Worm (Caenorhabditis elegans): Measurements from ENCODE around the gene VF13D12L.3.
A peak's percentile ranks its signal among the peaks of the same experiment; 100 is the strongest.

The VF13D12L.3 gene

ce11 chrII:11705787-11706186, at the start of gene VF13D12L.3:
Gene VF13D12L.3 (plus strand): TSS chrII:11706009.
- no peak for TF ChIP-seq ZK546.5 (tag; optimal IDR thresholded peaks at IDR 0.05)
- TF ChIP-seq nhr-77 (tag; optimal IDR thresholded peaks at IDR 0.05), result no peak
- no peak for TF ChIP-seq unc-62 (GFP tag; optimal IDR thresholded peaks at IDR 0.05)
- no peak for TF ChIP-seq elt-3 (tag; optimal IDR thresholded peaks at IDR 0.05)
- peak; percentile 5 for TF ChIP-seq elt-2 (tag; optimal IDR thresholded peaks at IDR 0.05)
- no peak for TF ChIP-seq ama-1 (optimal IDR thresholded peaks at IDR 0.05)
- TF ChIP-seq egl-5 (tag; optimal IDR thresholded peaks at IDR 0.05), result no peak
- no peak for TF ChIP-seq aly-2 (tag; optimal IDR thresholded peaks at IDR 0.05)
- peak; percentile 42 for TF ChIP-seq nhr-76 (tag; optimal IDR thresholded peaks at IDR 0.05)
- no peak for TF ChIP-seq jun-1 (tag; optimal IDR thresholded peaks at IDR 0.05)
- TF ChIP-seq pqm-1 (tag; optimal IDR thresholded peaks at IDR 0.05), result peak; percentile 45
- no peak for TF ChIP-seq ceh-28 (tag; optimal IDR thresholded peaks at IDR 0.05)
- no peak for TF ChIP-seq fkh-10 (GFP tag; optimal IDR thresholded peaks at IDR 0.05)
- TF ChIP-seq tbx-2 (tag; optimal IDR thresholded peaks at IDR 0.05), result no peak
- no peak for TF ChIP-seq sea-2 (GFP tag; optimal IDR thresholded peaks at IDR 0.05)
- no peak for TF ChIP-seq zag-1 (tag; optimal IDR thresholded peaks at IDR 0.05)
- TF ChIP-seq egl-27 (tag; optimal IDR thresholded peaks at IDR 0.05), result no peak
- no peak for TF ChIP-seq ztf-11 (tag; optimal IDR thresholded peaks at IDR 0.05)
- no peak for TF ChIP-seq nhr-237 (tag; optimal IDR thresholded peaks at IDR 0.05)
- no peak for TF ChIP-seq mdl-1 (tag; optimal IDR thresholded peaks at IDR 0.05)
- TF ChIP-seq lsy-12 (tag; optimal IDR thresholded peaks at IDR 0.05), result no peak
- no peak for TF ChIP-seq nfya-1 (tag; optimal IDR thresholded peaks at IDR 0.05; ENCODE audit: insufficient read depth)
- no peak for TF ChIP-seq nhr-12 (tag; optimal IDR thresholded peaks at IDR 0.05)
- no peak for TF ChIP-seq ceh-16 (tag; optimal IDR thresholded peaks at IDR 0.05)

- TF ChIP-seq nhr-23 (tag; optimal IDR thresholded peaks at IDR 0.05), result peak; percentile 13
- TF ChIP-seq elt-2 (tag; optimal IDR thresholded peaks at IDR 0.05), result no peak
These were observed 48.7 kb upstream of the VF13D12L.3 start, which contains the start of gene nep-1 for ce11 chrII:11657079-11657478. Gene nep-1 (minus strand): TSS chrII:11657179.

ce11 chrII:11658854-11659253, 47.0 kb upstream of the VF13D12L.3 start:
- TF ChIP-seq pha-4 (tag; optimal IDR thresholded peaks at IDR 0.05) (no peak), nhr-76 (tag; optimal IDR thresholded peaks at IDR 0.05) (no peak), nhr-67 (tag; optimal IDR thresholded peaks at IDR 0.05) (no peak), nhr-12 (tag; optimal IDR thresholded peaks at IDR 0.05) (no peak), nhr-43 (tag; optimal IDR thresholded peaks at IDR 0.05; ENCODE audit: poor library complexity, severe bottlenecking) (no peak), lin-39 (tag; optimal IDR thresholded peaks at IDR 0.05) (no peak)

ce11 chrII:11675877-11676473, 29.8 kb upstream of the VF13D12L.3 start, which contains the start of the genes trr-1 and C47D12.2:
Gene trr-1 (minus strand): TSS chrII:11675927.
Gene C47D12.2 (plus strand): TSS chrII:11676306.
- TF ChIP-seq elt-2 (tag; optimal IDR thresholded peaks at IDR 0.05), result peak; percentile 40
- no peak for TF ChIP-seq unc-62 (GFP tag; optimal IDR thresholded peaks at IDR 0.05)
- TF ChIP-seq lin-15B (tag; optimal IDR thresholded peaks at IDR 0.05), result peak; percentile 81
- TF ChIP-seq pqm-1 (tag; optimal IDR thresholded peaks at IDR 0.05), result peak; percentile 23
- no peak for TF ChIP-seq fkh-10 (GFP tag; optimal IDR thresholded peaks at IDR 0.05)
- no peak for TF ChIP-seq nhr-67 (tag; optimal IDR thresholded peaks at IDR 0.05)
- no peak for TF ChIP-seq ceh-9 (tag; optimal IDR thresholded peaks at IDR 0.05)
- no peak for TF ChIP-seq pha-4 (tag; optimal IDR thresholded peaks at IDR 0.05)
- TF ChIP-seq nhr-25 (tag; optimal IDR thresholded peaks at IDR 0.05), result peak; percentile 78
- TF ChIP-seq R02D3.7 (tag; optimal IDR thresholded peaks at IDR 0.05), result peak; percentile 79
- peak; percentile 22 for TF ChIP-seq lin-39 (tag; optimal IDR thresholded peaks at IDR 0.05)
- TF ChIP-seq nhr-43 (tag; optimal IDR thresholded peaks at IDR 0.05; ENCODE audit: poor library complexity, severe bottlenecking), result peak; percentile 48
- peak; percentile 79 for TF ChIP-seq nhr-23 (tag; optimal IDR thresholded peaks at IDR 0.05)
- peak; percentile 10 for TF ChIP-seq lsy-12 (tag; optimal IDR thresholded peaks at IDR 0.05)
- TF ChIP-seq skn-1 (tag; optimal IDR thresholded peaks at IDR 0.05), result peak; percentile 16

ce11 chrII:11680220-11680619, 25.6 kb upstream of the VF13D12L.3 start:
- no peak for TF ChIP-seq egl-5 (tag; optimal IDR thresholded peaks at IDR 0.05)
- TF ChIP-seq nhr-12 (tag; optimal IDR thresholded peaks at IDR 0.05), result no peak
- TF ChIP-seq elt-3 (tag; optimal IDR thresholded peaks at IDR 0.05), result no peak
- TF ChIP-seq pqm-1 (tag; optimal IDR thresholded peaks at IDR 0.05), result no peak
- no peak for TF ChIP-seq lin-39 (tag; optimal IDR thresholded peaks at IDR 0.05)
- TF ChIP-seq ceh-28 (tag; optimal IDR thresholded peaks at IDR 0.05), result no peak
- no peak for TF ChIP-seq jun-1 (tag; optimal IDR thresholded peaks at IDR 0.05)
- no peak for TF ChIP-seq elt-2 (tag; optimal IDR thresholded peaks at IDR 0.05)
- no peak for TF ChIP-seq elt-1 (tag; optimal IDR thresholded peaks at IDR 0.05)
- no peak for TF ChIP-seq ZK546.5 (tag; optimal IDR thresholded peaks at IDR 0.05)
- no peak for TF ChIP-seq lin-15B (tag; optimal IDR thresholded peaks at IDR 0.05)
- TF ChIP-seq ceh-9 (tag; optimal IDR thresholded peaks at IDR 0.05), result no peak
- TF ChIP-seq nhr-25 (tag; optimal IDR thresholded peaks at IDR 0.05), result no peak
- no peak for TF ChIP-seq nhr-237 (tag; optimal IDR thresholded peaks at IDR 0.05)

Data from whole organism, L3 larva.